Fruit fly (Drosophila melanogaster) Kc167 (cell line): Measurements from ENCODE around the gene omd.

Experiments used
- Myc ChIP-seq: fragments of >200 bp; optimal IDR thresholded peaks from 2 replicates; lab custom pipeline; 2017; ENCODE audit warnings: missing external identifiers
- Sin3A ChIP-seq: fragments of >200 bp; optimal IDR thresholded peaks from 2 replicates; lab custom pipeline; 2018; ENCODE audit warnings: missing external identifiers
- h ChIP-seq: fragments of >200 bp; optimal IDR thresholded peaks from 3 replicates; lab custom pipeline; 2018; ENCODE audit warnings: missing external identifiers
- psq ChIP-seq: fragments of >200 bp; optimal IDR thresholded peaks from 2 replicates; lab custom pipeline; 2017; ENCODE audit warnings: missing external identifiers
- ttk ChIP-seq: sonication (Bioruptor generic); optimal IDR thresholded peaks from 2 replicates; lab custom pipeline; 2017; ENCODE audit warnings: missing external identifiers

dm6 chr3R:13645874-13646370, 41.1 kb downstream of the omd start, which contains the start of gene sqd:
- TF ChIP-seq h (lab: Kevin White, UChicago) (no peak), ttk (lab: Kevin White, UChicago) (no peak), Sin3A (lab: Kevin White, UChicago) (no peak), Myc (no peak), psq (lab: Kevin White, UChicago) (no peak)
